Worm (Caenorhabditis elegans) whole organism, L3 larva: ENCODE results near the gene madf-5.

ENCODE experiments used
- aly-2 ChIP-seq: fragments of 150-350 bp; optimal IDR thresholded peaks from 2 replicates; lab custom pipeline; 2014; ENCODE audit warnings: missing biosample characterization, missing genetic modification characterization
- ama-1 ChIP-seq: fragments of 150-350 bp; optimal IDR thresholded peaks from 2 replicates; lab custom pipeline; 2018
- ceh-16 ChIP-seq: sonication (generic microtip); optimal IDR thresholded peaks from 2 replicates; lab custom pipeline; 2017; ENCODE audit warnings: missing biosample characterization, missing genetic modification characterization
- ceh-82 ChIP-seq: fragments of 150-350 bp; optimal IDR thresholded peaks from 2 replicates; lab custom pipeline; 2014; ENCODE audit warnings: missing biosample characterization, missing genetic modification characterization
- ceh-9 ChIP-seq: sonication (generic microtip); optimal IDR thresholded peaks from 2 replicates; lab custom pipeline; 2018; ENCODE audit warnings: missing biosample characterization, missing genetic modification characterization
- daf-12 ChIP-seq: fragments of 150-350 bp; optimal IDR thresholded peaks from 2 replicates; lab custom pipeline; 2014; ENCODE audit warnings: missing biosample characterization, missing genetic modification reagents, missing genetic modification characterization
- egl-27 ChIP-seq: sonication (generic microtip); optimal IDR thresholded peaks from 4 replicates; lab custom pipeline; 2017; ENCODE audit warnings: missing biosample characterization, missing genetic modification reagents, missing genetic modification characterization
- egl-5 ChIP-seq: fragments of 150-350 bp; optimal IDR thresholded peaks from 2 replicates; lab custom pipeline; 2017; ENCODE audit warnings: missing biosample characterization, missing genetic modification reagents, missing genetic modification characterization, inconsistent platforms
- elt-1 ChIP-seq: fragments of 150-350 bp; optimal IDR thresholded peaks from 2 replicates; lab custom pipeline; 2014; ENCODE audit warnings: missing biosample characterization, missing genetic modification characterization
- elt-2 ChIP-seq: sonication (generic microtip); optimal IDR thresholded peaks from 2 replicates; lab custom pipeline; 2016; ENCODE audit warnings: missing genetic modification reagents, mild to moderate bottlenecking, missing genetic modification characterization, missing compliant biosample characterization
- elt-3 ChIP-seq, 3 experiments: fragments of 150-350 bp in 1 of 3; sonication (generic microtip) in 2 of 3; optimal IDR thresholded peaks; 2 replicates in 2 of 3; 4 replicates in 1 of 3; lab custom pipeline; 2014 to 2017; ENCODE audit warnings: missing biosample characterization in 3 of 3, missing genetic modification characterization in 3 of 3
- eor-1 ChIP-seq, 2 experiments: fragments of 150-350 bp; optimal IDR thresholded peaks; 2 replicates each; lab custom pipeline; 2014 to 2018; ENCODE audit warnings: missing biosample characterization in 2 of 2, missing genetic modification characterization in 2 of 2
- fkh-2 ChIP-seq: fragments of 150-350 bp; optimal IDR thresholded peaks from 2 replicates; lab custom pipeline; 2014; ENCODE audit warnings: missing biosample characterization, missing genetic modification reagents, missing genetic modification characterization
- fos-1 ChIP-seq: fragments of 150-350 bp; optimal IDR thresholded peaks from 2 replicates; lab custom pipeline; 2014; ENCODE audit warnings: missing biosample characterization, missing genetic modification characterization
- hmg-11 ChIP-seq: sonication (generic microtip); optimal IDR thresholded peaks from 2 replicates; lab custom pipeline; 2016; ENCODE audit warnings: missing genetic modification characterization, missing compliant biosample characterization
- lin-15B ChIP-seq: fragments of 150-350 bp; optimal IDR thresholded peaks from 2 replicates; lab custom pipeline; 2014; ENCODE audit warnings: missing biosample characterization, missing genetic modification characterization
- lsy-12 ChIP-seq: sonication (generic microtip); optimal IDR thresholded peaks from 2 replicates; lab custom pipeline; 2016; ENCODE audit warnings: mild to moderate bottlenecking, missing genetic modification characterization, missing compliant biosample characterization
- mdl-1 ChIP-seq: fragments of 150-350 bp; optimal IDR thresholded peaks from 2 replicates; lab custom pipeline; 2014; ENCODE audit warnings: missing biosample characterization, missing genetic modification characterization
- mml-1 ChIP-seq: fragments of 150-350 bp; sonication (generic microtip); optimal IDR thresholded peaks from 3 replicates; lab custom pipeline; 2014; ENCODE audit warnings: missing biosample characterization, missing genetic modification characterization
- nfya-1 ChIP-seq: sonication (generic microtip); optimal IDR thresholded peaks from 2 replicates; lab custom pipeline; 2017; ENCODE audit warnings: missing genetic modification characterization, mild to moderate bottlenecking, missing compliant biosample characterization, antibody characterized with exemption, moderate library complexity; ENCODE audit not compliant: insufficient read depth
- nhr-23 ChIP-seq: fragments of 150-350 bp; optimal IDR thresholded peaks from 2 replicates; lab custom pipeline; 2014; ENCODE audit warnings: missing biosample characterization, missing genetic modification reagents, missing genetic modification characterization
- nhr-25 ChIP-seq: sonication (generic microtip); optimal IDR thresholded peaks from 2 replicates; lab custom pipeline; 2017; ENCODE audit warnings: missing biosample characterization, missing genetic modification characterization
- nhr-28 ChIP-seq: fragments of 150-350 bp; optimal IDR thresholded peaks from 2 replicates; lab custom pipeline; 2014; ENCODE audit warnings: missing biosample characterization, missing genetic modification characterization
- nhr-43 ChIP-seq: sonication (generic microtip); optimal IDR thresholded peaks from 2 replicates; lab custom pipeline; 2016; ENCODE audit warnings: mild to moderate bottlenecking, missing genetic modification characterization, missing compliant biosample characterization; ENCODE audit not compliant: poor library complexity, severe bottlenecking
- nhr-76 ChIP-seq: fragments of 150-350 bp; sonication (generic microtip); optimal IDR thresholded peaks from 5 replicates; lab custom pipeline; 2014; ENCODE audit warnings: missing biosample characterization, missing genetic modification characterization
- nhr-77 ChIP-seq: fragments of 150-350 bp; optimal IDR thresholded peaks from 2 replicates; lab custom pipeline; 2014; ENCODE audit warnings: missing biosample characterization, missing genetic modification characterization
- pha-4 ChIP-seq: fragments of 150-350 bp; optimal IDR thresholded peaks from 2 replicates; lab custom pipeline; 2014; ENCODE audit warnings: missing biosample characterization, missing genetic modification reagents, missing genetic modification characterization
- pqm-1 ChIP-seq: fragments of 150-350 bp; optimal IDR thresholded peaks from 2 replicates; lab custom pipeline; 2017; ENCODE audit warnings: missing biosample characterization, missing genetic modification characterization, inconsistent platforms
- sea-2 ChIP-seq: fragments of 150-350 bp; sonication (generic microtip); optimal IDR thresholded peaks from 4 replicates; lab custom pipeline; 2014; ENCODE audit warnings: missing biosample characterization, missing genetic modification reagents, missing genetic modification characterization
- skn-1 ChIP-seq: fragments of 150-350 bp; optimal IDR thresholded peaks from 2 replicates; lab custom pipeline; 2014; ENCODE audit warnings: missing biosample characterization, missing genetic modification characterization
- snpc-4 ChIP-seq: fragments of 150-350 bp; optimal IDR thresholded peaks from 2 replicates; lab custom pipeline; 2014; ENCODE audit warnings: missing biosample characterization, missing genetic modification characterization
- tbx-2 ChIP-seq: sonication (generic microtip); optimal IDR thresholded peaks from 2 replicates; lab custom pipeline; 2016; ENCODE audit warnings: mild to moderate bottlenecking, missing genetic modification characterization, missing compliant biosample characterization
- unc-62 ChIP-seq: fragments of 150-350 bp; sonication (generic microtip); optimal IDR thresholded peaks from 4 replicates; lab custom pipeline; 2014; ENCODE audit warnings: missing biosample characterization, missing genetic modification reagents, missing genetic modification characterization
- zag-1 ChIP-seq: fragments of 150-350 bp; optimal IDR thresholded peaks from 2 replicates; lab custom pipeline; 2014; ENCODE audit warnings: missing biosample characterization, missing genetic modification characterization
- ztf-11 ChIP-seq: fragments of 150-350 bp; optimal IDR thresholded peaks from 2 replicates; lab custom pipeline; 2014; ENCODE audit warnings: missing biosample characterization, missing genetic modification characterization
- ztf-4 ChIP-seq: fragments of 150-350 bp; optimal IDR thresholded peaks from 2 replicates; lab custom pipeline; 2014; ENCODE audit warnings: missing biosample characterization, missing genetic modification characterization

madf-5 gene

DNA sequence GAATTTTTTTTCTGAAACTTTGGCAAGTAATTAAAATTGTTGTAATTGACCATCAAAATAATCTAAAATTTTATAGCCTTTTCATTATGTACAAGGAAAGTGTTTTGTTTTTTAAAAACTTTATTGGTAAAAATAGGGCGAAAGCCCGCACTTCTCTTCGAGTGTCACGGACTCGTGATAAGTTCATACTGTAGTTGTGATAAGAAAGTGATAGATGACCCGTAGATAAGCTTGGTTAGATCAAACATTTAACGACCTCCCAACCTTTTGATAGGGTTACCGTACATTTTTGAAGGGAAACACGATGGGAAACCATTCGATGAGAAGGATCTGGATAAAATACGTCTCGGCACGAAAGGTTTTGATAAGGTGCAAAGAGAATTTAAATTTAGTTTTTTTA, 43.0 kb downstream of the madf-5 start (continued):
- TF ChIP-seq unc-62 (GFP tag; lab: Kevin White, UChicago) (no peak), ceh-9 (tag; lab: Kevin White, UChicago) (no peak), mml-1 (no peak), ceh-82 (no peak), egl-5 (tag; lab: Kevin White, UChicago) (no peak)

DNA sequence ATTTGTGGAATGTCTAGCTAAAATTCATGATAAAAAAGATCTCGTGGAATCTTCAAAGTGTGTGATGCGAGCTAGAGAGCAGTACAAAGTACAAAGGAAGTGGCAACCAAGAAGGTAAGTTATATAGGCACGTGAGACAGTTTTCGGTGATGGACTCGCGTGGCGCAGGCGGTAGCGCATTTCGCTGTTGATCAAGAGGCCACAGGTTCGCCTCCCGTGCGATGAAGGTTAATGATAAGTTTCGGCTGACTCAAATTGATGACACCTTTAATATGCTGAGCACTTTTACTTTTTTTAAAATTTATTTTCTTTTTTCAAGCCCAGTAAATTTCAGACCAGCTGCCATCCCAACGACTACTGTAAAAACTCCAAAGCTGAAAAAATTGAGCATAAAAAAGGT, 43.5 kb downstream of the madf-5 start:
- TF ChIP-seq nhr-25 (tag; lab: Kevin White, UChicago) (peak; percentile 19), lin-15B (tag; lab: Kevin White, UChicago) (no peak), nhr-77 (tag; lab: Kevin White, UChicago) (peak; percentile 10), aly-2 (tag; lab: Kevin White, UChicago) (no peak), pqm-1 (tag; lab: Kevin White, UChicago) (no peak), daf-12 (no peak), nfya-1 (peak; percentile 4), hmg-11 (no peak), mml-1 (no peak), nhr-43 (tag; lab: Kevin White, UChicago) (peak; percentile 11), eor-1 (tag; optimal IDR thresholded peaks at IDR 0.05; lab: Kevin White, UChicago) (no peak), lsy-12 (tag; lab: Kevin White, UChicago) (peak; percentile 48), fkh-2 (tag; lab: Kevin White, UChicago) (no peak), tbx-2 (tag; lab: Kevin White, UChicago) (no peak), ama-1 (lab: Kevin White, UChicago) (peak; percentile 30)

DNA sequence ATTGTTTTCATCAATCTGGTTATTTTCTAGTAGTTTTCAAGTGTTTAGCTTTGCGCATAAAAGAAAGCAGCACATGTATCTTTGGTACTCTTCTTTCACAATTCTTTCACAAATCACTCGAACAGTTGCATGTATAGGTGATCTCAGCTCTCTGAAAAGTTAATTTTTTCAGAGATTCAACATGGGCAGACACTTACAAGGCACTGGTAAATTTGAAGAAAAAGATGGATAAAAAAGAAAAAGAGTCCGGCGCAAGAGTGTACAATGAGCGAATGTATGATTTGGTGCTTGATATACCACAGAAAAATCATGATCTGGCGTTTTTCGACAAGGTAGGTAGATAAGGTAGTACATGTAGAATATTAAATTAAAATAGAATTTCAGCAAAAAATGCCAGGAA, 44.7 kb downstream of the madf-5 start:
- TF ChIP-seq ceh-9 (tag; lab: Kevin White, UChicago) = no peak
- TF ChIP-seq ceh-16 (tag; lab: Kevin White, UChicago) = no peak
- TF ChIP-seq mml-1 = no peak
- no peak for TF ChIP-seq ceh-82
- TF ChIP-seq ztf-4 = no peak
- no peak for TF ChIP-seq egl-5 (tag; lab: Kevin White, UChicago)
- TF ChIP-seq sea-2 (GFP tag; lab: Kevin White, UChicago) = no peak
- TF ChIP-seq eor-1 (tag; optimal IDR thresholded peaks at IDR 0.05; lab: Kevin White, UChicago) = no peak
- TF ChIP-seq fos-1 = no peak
- TF ChIP-seq, all 47 proteins: peak for 0

DNA sequence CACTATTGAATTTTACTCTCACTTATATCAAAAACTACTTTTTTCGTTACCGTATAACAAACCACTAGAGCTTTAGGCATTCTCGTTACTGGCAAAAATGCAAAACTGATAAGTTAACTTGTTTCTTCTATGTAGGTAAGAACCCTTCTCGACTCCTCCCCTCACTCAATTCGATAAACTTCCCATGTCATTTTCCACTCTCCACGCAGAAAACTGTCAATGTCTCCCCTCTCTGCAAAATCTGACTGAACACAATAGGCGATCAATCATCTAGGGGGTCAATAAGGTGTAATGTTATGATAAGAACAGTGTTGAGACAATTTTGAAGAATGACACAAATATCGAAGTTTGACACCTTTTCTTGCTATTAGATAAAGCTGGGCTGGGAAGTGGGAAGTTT, 45.3 kb downstream of the madf-5 start:
- TF ChIP-seq nhr-25 (tag; lab: Kevin White, UChicago) = peak; percentile 19
- peak; percentile 10 for TF ChIP-seq nhr-23
- no peak for TF ChIP-seq hmg-11
- no peak for TF ChIP-seq ceh-9 (tag; lab: Kevin White, UChicago)

DNA sequence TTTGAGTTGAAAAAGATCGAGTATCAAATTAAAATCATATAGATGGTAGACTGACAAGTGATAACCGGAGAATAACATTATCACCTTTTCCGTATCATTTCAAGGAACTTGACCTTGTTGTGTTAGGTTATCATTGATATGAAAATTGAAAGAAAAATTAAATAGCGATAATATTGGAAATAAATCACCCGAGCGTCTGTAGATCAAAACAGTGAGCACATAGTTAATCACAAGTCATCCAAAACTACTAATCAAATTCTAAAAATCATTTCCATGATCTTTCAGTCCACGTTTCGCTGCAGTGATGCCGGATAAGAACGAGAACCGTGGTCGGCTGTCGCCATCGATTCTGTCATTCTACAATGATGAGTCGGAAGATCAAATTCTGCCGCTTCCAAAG, 46.4 kb downstream of the madf-5 start:
- no peak for TF ChIP-seq ceh-82
- TF ChIP-seq elt-3 (tag; optimal IDR thresholded peaks at IDR 0.05; lab: Kevin White, UChicago) = peak in 2 of 3 experiments; percentile 3 to 68
- TF ChIP-seq snpc-4 (tag; lab: Kevin White, UChicago) = no peak
- TF ChIP-seq nhr-28 (tag; lab: Kevin White, UChicago) = no peak
- no peak for TF ChIP-seq egl-5 (tag; lab: Kevin White, UChicago)
- peak; percentile 74 for TF ChIP-seq nhr-43 (tag; lab: Kevin White, UChicago)
- TF ChIP-seq, all 47 proteins: peak for 2

DNA sequence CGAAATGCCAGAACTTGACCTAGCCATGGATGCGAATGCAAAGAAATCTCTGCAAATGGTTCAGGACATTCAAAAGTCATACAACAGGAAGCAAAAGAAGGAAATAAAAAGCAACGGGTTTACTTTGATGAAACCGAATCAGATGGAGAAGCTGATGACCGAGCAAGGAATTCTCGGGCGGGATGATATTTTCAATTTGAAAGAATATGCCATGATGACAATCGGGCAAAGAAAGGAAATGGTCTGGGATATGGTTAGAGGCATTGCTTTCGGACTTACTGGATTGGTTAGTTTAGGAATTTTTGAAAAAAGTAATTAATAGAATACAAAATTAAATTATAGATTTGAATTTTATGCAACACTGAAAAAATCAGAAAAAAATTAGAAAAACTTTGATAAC, 47.3 kb downstream of the madf-5 start:
- TF ChIP-seq ceh-16 (tag; lab: Kevin White, UChicago) (no peak), elt-1 (tag; lab: Kevin White, UChicago) (no peak), ztf-11 (tag; lab: Kevin White, UChicago) (no peak), zag-1 (tag; lab: Kevin White, UChicago) (no peak), fkh-2 (tag; lab: Kevin White, UChicago) (no peak), pha-4 (tag; lab: Kevin White, UChicago) (no peak), pqm-1 (tag; lab: Kevin White, UChicago) (no peak), nhr-76 (tag; lab: Kevin White, UChicago) (no peak), skn-1 (tag; lab: Kevin White, UChicago) (no peak), nhr-25 (tag; lab: Kevin White, UChicago) (no peak), ceh-9 (tag; lab: Kevin White, UChicago) (no peak), lin-15B (tag; lab: Kevin White, UChicago) (no peak), elt-2 (tag; lab: Kevin White, UChicago) (no peak), mdl-1 (tag; lab: Kevin White, UChicago) (no peak), nhr-23 (no peak), egl-27 (tag; lab: Kevin White, UChicago) (no peak)
